Fruit fly (Drosophila melanogaster): ENCODE data around the gene ND-ACP.

Gene ND-ACP

DNA sequence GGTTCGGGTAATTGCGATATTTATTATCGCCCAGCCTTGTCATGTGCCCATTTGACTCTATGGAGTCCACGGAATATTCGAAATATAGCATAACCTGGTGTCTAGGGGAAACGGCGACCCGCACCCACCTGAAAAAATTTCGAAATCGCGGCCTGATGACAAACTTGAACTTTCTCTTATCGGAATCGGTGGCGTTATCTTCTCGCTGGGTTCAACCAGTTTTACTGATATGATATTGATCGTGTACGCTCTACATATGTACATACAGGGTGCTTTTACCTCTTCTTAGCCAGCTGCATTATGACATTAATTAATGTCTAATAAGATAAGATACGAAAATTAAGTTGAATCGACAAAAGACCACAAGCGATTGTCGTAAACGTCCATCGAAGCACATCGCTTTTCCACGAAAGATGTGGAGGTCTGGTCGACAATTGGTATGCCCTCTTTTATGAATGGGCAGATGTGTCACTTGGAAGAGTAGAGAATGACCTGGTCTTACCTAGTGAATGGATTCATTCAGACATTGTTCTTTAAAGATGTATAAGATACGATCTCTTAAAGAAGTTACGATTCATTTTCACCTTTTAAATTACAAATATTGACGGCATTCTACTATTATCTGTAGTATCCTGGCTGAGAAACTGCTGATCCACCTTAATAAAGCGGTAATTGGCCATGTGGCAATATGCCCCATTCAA is 9.4 kb upstream of the ND-ACP start (continued):
- TF ChIP-seq lab (GFP tag; optimal IDR thresholded peaks at IDR 0.05) (peak; percentile 57), eyg (GFP tag; optimal IDR thresholded peaks at IDR 0.05) (no peak), CG15514 (GFP tag; optimal IDR thresholded peaks at IDR 0.05) (peak; percentile 4), Awh (GFP tag; IDR thresholded peaks at IDR 0.05) (no peak), HLH54F (GFP tag; optimal IDR thresholded peaks at IDR 0.05) (no peak), Six4 (GFP tag; optimal IDR thresholded peaks at IDR 0.05) (no peak), CG9727 (GFP tag; optimal IDR thresholded peaks at IDR 0.05) (peak; percentile 4), lilli (GFP tag; optimal IDR thresholded peaks at IDR 0.05) (peak; percentile 25), unpg (GFP tag; optimal IDR thresholded peaks at IDR 0.05) (peak; percentile 8), ttk (GFP tag; IDR thresholded peaks at IDR 0.05) (no peak), CG4854 (GFP tag; optimal IDR thresholded peaks at IDR 0.05) (no peak), CG16813 (GFP tag; IDR thresholded peaks at IDR 0.05; ENCODE audit: partially characterized antibody) (no peak), CG7556 (GFP tag; optimal IDR thresholded peaks at IDR 0.05) (no peak), Meics (GFP tag; optimal IDR thresholded peaks at IDR 0.05) (peak; percentile 34), Hmr (GFP tag; optimal IDR thresholded peaks at IDR 0.05) (peak; percentile 20), Hr78 (GFP tag; optimal IDR thresholded peaks at IDR 0.05) (peak in 1 of 2 experiments; percentile 99), gem (tag; optimal IDR thresholded peaks at IDR 0.05) (peak; percentile 40), Hr51 (GFP tag; optimal IDR thresholded peaks at IDR 0.05) (peak in 1 of 2 experiments; percentile 26), dmrt99B (tag; optimal IDR thresholded peaks at IDR 0.05) (peak; percentile 23), prd (optimal IDR thresholded peaks at IDR 0.05) (no peak), prd (GFP tag; IDR thresholded peaks at IDR 0.05) (peak; percentile 14; the same call in 1 of the 3 replicates), B-H1 (GFP tag; IDR thresholded peaks at IDR 0.05) (no peak), Ets97D (GFP tag; optimal IDR thresholded peaks at IDR 0.05) (no peak), CG14014 (GFP tag; IDR thresholded peaks at IDR 0.05) (no peak), CG14710 (tag; optimal IDR thresholded peaks at IDR 0.05) (no peak), bowl (GFP tag; IDR thresholded peaks at IDR 0.05) (no peak), CG18619 (GFP tag; optimal IDR thresholded peaks at IDR 0.05) (no peak), CG17186 (GFP tag; optimal IDR thresholded peaks at IDR 0.05) (no peak), Xbp1 (GFP tag; optimal IDR thresholded peaks at IDR 0.05) (peak; percentile 15), CG17385 (GFP tag; optimal IDR thresholded peaks at IDR 0.05) (peak; percentile 12), CTCF (GFP tag; optimal IDR thresholded peaks at IDR 0.05) (no peak), CG12659 (GFP tag; optimal IDR thresholded peaks at IDR 0.05) (peak; percentile 3), CG3838 (GFP tag; optimal IDR thresholded peaks at IDR 0.05) (no peak), CG8765 (GFP tag; IDR thresholded peaks at IDR 0.05) (no peak), fd96Cb (tag; optimal IDR thresholded peaks at IDR 0.05) (peak; percentile 17), CG31441 (GFP tag; IDR thresholded peaks at IDR 0.05) (0 out of 2 replicates have a peak, but pooled peaks have one; percentile 20), exex (tag; optimal IDR thresholded peaks at IDR 0.05) (peak; percentile 75), C15 (GFP tag; IDR thresholded peaks at IDR 0.05) (no peak), salm (tag; optimal IDR thresholded peaks at IDR 0.05) (peak; percentile 36), CG2712 (tag; optimal IDR thresholded peaks at IDR 0.05) (peak; percentile 2), Sox100B (GFP tag; optimal IDR thresholded peaks at IDR 0.05) (peak; percentile 7), CG34376 (GFP tag; optimal IDR thresholded peaks at IDR 0.05) (no peak), CG16863 (GFP tag; optimal IDR thresholded peaks at IDR 0.05) (no peak), CG11247 (GFP tag; IDR thresholded peaks at IDR 0.05) (no peak), CG6689 (GFP tag; IDR thresholded peaks at IDR 0.05) (0 out of 2 replicates have a peak, but pooled peaks have one; percentile 4), CG10209 (GFP tag; optimal IDR thresholded peaks at IDR 0.05) (peak; percentile 14), pho (GFP tag; optimal IDR thresholded peaks at IDR 0.05) (no peak), TFAM (GFP tag; optimal IDR thresholded peaks at IDR 0.05) (no peak), dysf (GFP tag; IDR thresholded peaks at IDR 0.05) (peak; percentile 51; the same call in 2 of the 3 replicates), CG11696 (GFP tag; IDR thresholded peaks at IDR 0.05) (no peak)
